Worm (Caenorhabditis elegans): ENCODE results near the gene Y116A8C.467.

Y116A8C.467 gene

ce11 chrIV:17053261-17053660 lies 10.3 kb downstream of the Y116A8C.467 start, which contains the start of gene Y116A8C.23:
Gene Y116A8C.23 (plus strand): TSS chrIV:17053561.
- TF ChIP-seq unc-55 (GFP tag; optimal IDR thresholded peaks at IDR 0.05), result no peak
- TF ChIP-seq alr-1 (tag; optimal IDR thresholded peaks at IDR 0.05), result no peak
- no peak for TF ChIP-seq nhr-237 (tag; optimal IDR thresholded peaks at IDR 0.05)
- no peak for TF ChIP-seq aly-2 (tag; optimal IDR thresholded peaks at IDR 0.05)
- no peak for TF ChIP-seq lin-11 (tag; optimal IDR thresholded peaks at IDR 0.05)
- no peak for TF ChIP-seq ztf-11 (tag; optimal IDR thresholded peaks at IDR 0.05)
- TF ChIP-seq ztf-1 (GFP tag; conservative IDR thresholded peaks at IDR 0.05), result no peak
- TF ChIP-seq nhr-11 (tag; optimal IDR thresholded peaks at IDR 0.05), result no peak
- TF ChIP-seq lin-13 (GFP tag; optimal IDR thresholded peaks at IDR 0.05), result no peak
- no peak for TF ChIP-seq skn-1 (tag; optimal IDR thresholded peaks at IDR 0.05)
- TF ChIP-seq blmp-1 (tag; optimal IDR thresholded peaks at IDR 0.05; ENCODE audit: insufficient read depth), result no peak

ce11 chrIV:17048257-17048656 lies 15.3 kb downstream of the Y116A8C.467 start, which contains the start of gene athp-3:
Gene athp-3 (minus strand): TSS chrIV:17048357.
- TF ChIP-seq snpc-4 (tag; optimal IDR thresholded peaks at IDR 0.05), result no peak
- TF ChIP-seq ztf-4 (tag; optimal IDR thresholded peaks at IDR 0.05), result no peak
- no peak for TF ChIP-seq ama-1 (optimal IDR thresholded peaks at IDR 0.05)
- no peak for TF ChIP-seq mdl-1 (tag; optimal IDR thresholded peaks at IDR 0.05)
- no peak for TF ChIP-seq nhr-25 (tag; optimal IDR thresholded peaks at IDR 0.05)

ce11 chrIV:17045691-17046090 lies 17.9 kb downstream of the Y116A8C.467 start, which contains the start of gene clec-195:
Gene clec-195 (minus strand): TSS chrIV:17045791.
- TF ChIP-seq peb-1 (tag; optimal IDR thresholded peaks at IDR 0.05) (no peak), zag-1 (tag; optimal IDR thresholded peaks at IDR 0.05) (no peak), sma-3 (GFP tag; optimal IDR thresholded peaks at IDR 0.05) (no peak), blmp-1 (tag; optimal IDR thresholded peaks at IDR 0.05; ENCODE audit: insufficient read depth) (no peak), lin-39 (tag; optimal IDR thresholded peaks at IDR 0.05) (no peak), lsy-2 (tag; optimal IDR thresholded peaks at IDR 0.05) (no peak), mab-5 (tag; optimal IDR thresholded peaks at IDR 0.05) (no peak), nhr-237 (tag; optimal IDR thresholded peaks at IDR 0.05) (no peak), nhr-129 (tag; optimal IDR thresholded peaks at IDR 0.05) (no peak)

ce11 chrIV:17040618-17041017 lies 23.0 kb downstream of the Y116A8C.467 start, which contains the start of gene Y116A8C.20:
Gene Y116A8C.20 (plus strand): TSS chrIV:17040918.
- TF ChIP-seq nhr-129 (tag; optimal IDR thresholded peaks at IDR 0.05) (no peak), nhr-10 (tag; optimal IDR thresholded peaks at IDR 0.05) (no peak), peb-1 (tag; optimal IDR thresholded peaks at IDR 0.05) (no peak)

- TF ChIP-seq sma-3 (GFP tag; optimal IDR thresholded peaks at IDR 0.05) (no peak), aly-2 (tag; optimal IDR thresholded peaks at IDR 0.05) (no peak), gmeb-1 (tag; optimal IDR thresholded peaks at IDR 0.05) (no peak), ZK546.5 (tag; optimal IDR thresholded peaks at IDR 0.05) (no peak), lsy-2 (tag; optimal IDR thresholded peaks at IDR 0.05) (no peak), skn-1 (tag; optimal IDR thresholded peaks at IDR 0.05) (no peak), mab-5 (tag; optimal IDR thresholded peaks at IDR 0.05) (no peak), ztf-4 (tag; optimal IDR thresholded peaks at IDR 0.05) (no peak), nhr-12 (tag; optimal IDR thresholded peaks at IDR 0.05) (no peak), sem-4 (tag; optimal IDR thresholded peaks at IDR 0.05) (no peak), nhr-77 (tag; optimal IDR thresholded peaks at IDR 0.05) (no peak), nhr-25 (tag; optimal IDR thresholded peaks at IDR 0.05) (no peak)
Measured at ce11 chrIV:17039545-17039944, 24.1 kb downstream of the Y116A8C.467 start, which contains the start of gene Y116A8C.19. Gene Y116A8C.19 (minus strand): TSS chrIV:17039645.

ce11 chrIV:17030494-17030893 lies 33.1 kb downstream of the Y116A8C.467 start, which contains the start of gene nhr-229:
Gene nhr-229 (minus strand): TSS chrIV:17030594.
- TF ChIP-seq egl-27 (tag; optimal IDR thresholded peaks at IDR 0.05) (no peak), nhr-77 (tag; optimal IDR thresholded peaks at IDR 0.05) (no peak), nhr-11 (tag; optimal IDR thresholded peaks at IDR 0.05) (no peak), ZK546.5 (tag; optimal IDR thresholded peaks at IDR 0.05) (no peak), sma-3 (GFP tag; optimal IDR thresholded peaks at IDR 0.05) (no peak), blmp-1 (tag; optimal IDR thresholded peaks at IDR 0.05; ENCODE audit: insufficient read depth) (no peak), unc-62 (GFP tag; optimal IDR thresholded peaks at IDR 0.05) (no peak), nhr-21 (tag; optimal IDR thresholded peaks at IDR 0.05) (no peak), C34F6.9 (tag; optimal IDR thresholded peaks at IDR 0.05) (no peak)

All from whole organism, L2 larva.